Worm (Caenorhabditis elegans) whole organism, young adult: ENCODE data around the gene idpp-3.

Source experiments
- K12H6.12 ChIP-seq: fragments of 200-800 bp; sonication (Bioruptor generic); optimal IDR thresholded peaks from 2 replicates; lab custom pipeline; 2018; ENCODE audit warnings: mild to moderate bottlenecking, missing genetic modification characterization, missing compliant biosample characterization
- aptf-2 ChIP-seq: fragments of 200-800 bp; sonication (Bioruptor generic); conservative IDR thresholded peaks from 2 replicates; pipeline ENCODE4 v1.3.6; 2022; ENCODE audit warnings: missing genetic modification reagents, missing genetic modification characterization, missing compliant biosample characterization
- bed-2 ChIP-seq: fragments of 200-800 bp; sonication (Bioruptor generic); IDR thresholded peaks from 2 replicates; pipeline ENCODE4 v1.3.6; 2022; ENCODE audit warnings: missing genetic modification reagents, missing genetic modification characterization, missing compliant biosample characterization
- dpl-1 ChIP-seq: fragments of 150-350 bp; optimal IDR thresholded peaks from 2 replicates; lab custom pipeline; 2014; ENCODE audit warnings: missing biosample characterization, missing genetic modification reagents, missing genetic modification characterization
- efl-1 ChIP-seq: fragments of 150-350 bp; optimal IDR thresholded peaks from 2 replicates; lab custom pipeline; 2014; ENCODE audit warnings: missing biosample characterization, missing genetic modification reagents, missing genetic modification characterization
- lin-40 ChIP-seq: sonication (generic microtip); optimal IDR thresholded peaks from 2 replicates; lab custom pipeline; 2016; ENCODE audit warnings: missing genetic modification characterization, mild to moderate bottlenecking, missing compliant biosample characterization, missing genotype, missing genetic modification reagents
- sea-2 ChIP-seq: fragments of 200-800 bp; sonication (Bioruptor generic); IDR thresholded peaks from 2 replicates; pipeline ENCODE4 v1.3.6; 2022; ENCODE audit warnings: missing genetic modification characterization, missing compliant biosample characterization
- tlf-1 ChIP-seq: fragments of 200-800 bp; sonication (Bioruptor generic); optimal IDR thresholded peaks from 2 replicates; lab custom pipeline; 2018; ENCODE audit warnings: mild to moderate bottlenecking, missing genetic modification characterization, missing compliant biosample characterization

DNA sequence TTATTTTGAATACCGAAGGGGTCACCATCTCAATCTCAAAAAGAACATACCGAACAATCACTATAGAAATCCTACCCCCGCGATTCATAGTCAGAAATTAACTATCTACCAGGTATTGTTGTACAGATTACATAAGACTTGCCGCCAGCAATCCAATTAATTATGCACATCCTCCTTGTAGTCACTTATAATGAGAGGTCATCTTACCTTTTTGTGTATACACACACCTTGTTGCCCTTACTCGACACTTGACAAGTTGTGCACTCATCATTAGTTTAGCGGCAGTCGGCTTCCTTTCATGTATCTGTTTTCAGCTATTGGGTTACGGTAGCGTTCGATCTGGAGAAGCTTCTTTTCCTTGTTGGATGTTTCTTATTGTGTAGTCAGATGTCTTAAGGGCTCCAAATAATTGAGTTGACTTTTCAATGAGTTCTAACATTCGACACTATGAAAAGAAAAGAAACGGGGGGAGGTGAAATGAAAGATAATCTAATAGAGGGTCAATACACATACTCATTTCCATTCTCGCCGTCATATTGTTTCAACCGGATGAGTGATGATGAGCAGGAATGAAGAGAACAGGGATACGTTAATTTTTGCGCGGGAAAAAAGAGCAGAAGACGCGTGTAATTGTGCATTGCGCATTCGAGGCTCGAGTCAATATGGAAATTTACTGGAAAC is 1.8 kb downstream of the idpp-3 start:
- TF ChIP-seq bed-2 (GFP tag; lab: Robert Waterston, UW) (no peak), aptf-2 (GFP tag; lab: Robert Waterston, UW) (no peak), dpl-1 (GFP tag; lab: Kevin White, UChicago) (no peak), lin-40 (no peak), tlf-1 (GFP tag; lab: Kevin White, UChicago) (no peak), efl-1 (GFP tag; lab: Kevin White, UChicago) (no peak), sea-2 (GFP tag; lab: Robert Waterston, UW) (no peak), K12H6.12 (no peak)
